Worm (Caenorhabditis elegans): ENCODE measurements around the gene tbc-14.

tbc-14 gene

DNA sequence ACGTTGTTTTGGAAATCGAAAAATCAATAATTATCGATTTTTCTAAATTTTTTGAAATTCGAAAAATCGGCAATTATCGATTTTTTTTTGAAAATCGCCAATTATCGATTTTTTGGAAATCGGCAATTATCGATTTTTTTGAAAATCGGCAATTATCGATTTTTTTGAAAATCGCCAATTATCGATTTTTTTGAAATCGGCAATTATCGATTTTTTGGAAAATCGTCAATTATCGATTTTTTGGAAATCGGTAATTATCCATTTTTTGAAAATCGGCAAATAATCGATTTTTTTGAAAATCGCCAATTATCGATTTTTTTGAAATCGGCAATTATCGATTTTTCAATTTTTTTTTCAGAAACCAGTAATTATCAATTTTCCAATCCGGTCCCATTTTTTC is 33.3 kb downstream of the tbc-14 start:
- TF ChIP-seq nhr-76 (tag; optimal IDR thresholded peaks at IDR 0.05) = no peak
- no peak for TF ChIP-seq nhr-12 (tag; optimal IDR thresholded peaks at IDR 0.05)
- peak; percentile 90 for TF ChIP-seq ceh-43 (GFP tag; optimal IDR thresholded peaks at IDR 0.05)
- TF ChIP-seq ceh-39 (tag; optimal IDR thresholded peaks at IDR 0.05) = peak; percentile 14

DNA sequence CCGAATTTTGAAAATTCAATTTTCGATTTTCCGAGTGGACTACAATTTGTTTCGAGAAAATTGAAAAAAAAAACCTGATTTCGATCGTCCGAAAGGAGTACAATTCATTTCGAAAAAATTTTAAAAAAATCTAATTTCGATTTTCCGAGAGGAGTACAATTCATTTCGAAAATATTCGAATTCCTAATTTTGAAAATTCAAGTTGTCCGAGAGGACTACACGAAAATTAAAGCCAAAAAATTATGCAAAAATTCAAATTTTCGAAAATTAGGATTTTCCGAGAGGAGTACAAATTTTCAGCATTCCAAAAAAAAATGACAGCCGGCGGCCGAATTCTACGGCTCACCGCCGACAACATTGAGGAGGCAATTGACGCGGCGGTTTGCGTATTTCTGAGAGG is 35.1 kb downstream of the tbc-14 start, which contains the start of gene Y48C3A.18:
Gene Y48C3A.18 (plus strand): TSS at position 301 of the 400 bp plus-strand sequence.
- TF ChIP-seq cnd-1 (tag; optimal IDR thresholded peaks at IDR 0.05) (no peak), lsy-2 (tag; optimal IDR thresholded peaks at IDR 0.05) (no peak), elt-1 (tag; optimal IDR thresholded peaks at IDR 0.05; ENCODE audit: borderline replicate concordance, insufficient read depth) (no peak)

DNA sequence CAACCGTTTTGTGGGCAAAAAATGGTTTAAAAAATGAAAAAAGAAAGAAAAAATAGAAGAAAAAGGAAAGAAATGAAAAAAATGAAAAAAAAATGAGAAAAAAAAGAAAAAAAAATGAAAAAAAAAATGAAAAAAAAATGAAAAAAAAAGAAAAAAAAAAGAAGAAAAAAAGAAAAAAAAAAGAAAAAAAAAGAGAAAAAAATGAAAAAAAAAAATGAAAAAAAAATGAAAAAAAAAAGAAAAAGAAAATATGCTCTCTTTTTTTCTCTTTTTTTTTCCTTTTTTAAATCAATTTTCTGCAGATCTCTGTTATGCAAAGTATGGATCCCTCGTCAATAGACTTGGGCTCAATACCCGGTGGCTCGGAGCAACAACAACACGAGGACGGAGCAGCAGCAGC is 41.6 kb downstream of the tbc-14 start, which contains the start of gene efl-2:
Gene efl-2 (plus strand): TSS at position 301 of the 400 bp plus-strand sequence.
- TF ChIP-seq hlh-1 (tag; optimal IDR thresholded peaks at IDR 0.05) (no peak), ham-2 (GFP tag; optimal IDR thresholded peaks at IDR 0.05) (no peak), ceh-83 (GFP tag; optimal IDR thresholded peaks at IDR 0.05) (no peak), tbx-8 (GFP tag; optimal IDR thresholded peaks at IDR 0.05) (no peak)

DNA sequence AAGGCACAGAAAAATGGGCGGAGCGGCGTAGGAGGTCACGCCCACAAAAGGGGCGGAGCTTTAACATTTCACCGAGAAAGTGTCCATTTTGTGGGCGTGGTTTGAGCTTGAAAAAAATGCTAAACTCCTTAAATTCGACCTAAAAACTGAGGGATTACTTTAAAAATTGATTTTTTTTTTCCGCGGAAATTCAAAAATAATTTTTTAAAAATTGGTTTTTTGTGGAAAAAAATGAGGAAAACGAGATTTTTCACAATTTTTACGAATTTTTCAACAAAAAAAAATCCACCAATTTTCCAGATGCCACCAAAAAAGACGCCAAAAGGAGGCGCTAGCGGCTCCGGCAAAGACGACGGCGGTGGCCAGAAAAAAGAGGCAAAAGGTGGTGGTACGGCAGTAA is 44.7 kb downstream of the tbc-14 start, which contains the start of gene pinn-4:
Gene pinn-4 (plus strand): TSS at position 301 of the 400 bp plus-strand sequence.
- TF ChIP-seq unc-39 (tag; optimal IDR thresholded peaks at IDR 0.05) (no peak), mls-2 (tag; optimal IDR thresholded peaks at IDR 0.05) (no peak), hlh-1 (tag; optimal IDR thresholded peaks at IDR 0.05) (no peak), snpc-4 (tag; optimal IDR thresholded peaks at IDR 0.05) (no peak), ceh-43 (GFP tag; optimal IDR thresholded peaks at IDR 0.05) (no peak), elt-1 (tag; optimal IDR thresholded peaks at IDR 0.05; ENCODE audit: borderline replicate concordance, insufficient read depth) (no peak), mep-1 (tag; optimal IDR thresholded peaks at IDR 0.05) (no peak), sptf-1 (tag; optimal IDR thresholded peaks at IDR 0.05) (no peak), M03D4.4 (tag; optimal IDR thresholded peaks at IDR 0.05) (no peak)

DNA sequence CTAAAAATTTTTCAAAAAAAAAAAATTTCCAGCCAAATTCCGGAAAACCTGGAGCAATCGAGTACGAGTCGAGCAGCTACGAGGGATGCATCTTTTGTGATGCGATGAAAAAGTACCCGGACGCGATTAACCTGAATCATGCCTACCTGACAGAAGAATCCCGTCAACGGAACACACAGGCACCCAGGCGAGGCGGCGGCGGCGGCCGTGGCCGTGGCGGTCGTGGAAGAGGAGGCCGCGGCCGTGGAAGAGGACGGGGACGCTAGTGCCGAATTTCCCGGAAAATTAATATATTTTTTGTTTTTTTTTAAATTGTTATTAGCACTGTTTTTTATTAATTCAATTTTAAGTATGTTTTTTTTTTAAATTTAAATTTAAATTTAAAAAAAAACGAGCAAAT is 45.8 kb downstream of the tbc-14 start:
- TF ChIP-seq mab-5 (tag; optimal IDR thresholded peaks at IDR 0.05) (no peak), elt-3 (tag; optimal IDR thresholded peaks at IDR 0.05) (no peak), ceh-83 (GFP tag; optimal IDR thresholded peaks at IDR 0.05) (no peak), lsy-2 (tag; optimal IDR thresholded peaks at IDR 0.05) (no peak), flh-1 (GFP tag; optimal IDR thresholded peaks at IDR 0.05) (no peak), nhr-76 (tag; optimal IDR thresholded peaks at IDR 0.05) (no peak), sptf-1 (tag; optimal IDR thresholded peaks at IDR 0.05) (no peak), pha-4 (tag; optimal IDR thresholded peaks at IDR 0.05) (no peak), drap-1 (GFP tag; optimal IDR thresholded peaks at IDR 0.05) (no peak), nhr-28 (tag; optimal IDR thresholded peaks at IDR 0.05) (no peak), nhr-237 (tag; optimal IDR thresholded peaks at IDR 0.05) (no peak), cnd-1 (tag; optimal IDR thresholded peaks at IDR 0.05) (no peak), ceh-43 (GFP tag; optimal IDR thresholded peaks at IDR 0.05) (no peak), hlh-1 (tag; optimal IDR thresholded peaks at IDR 0.05) (no peak), M03D4.4 (tag; optimal IDR thresholded peaks at IDR 0.05) (no peak), nhr-2 (tag; optimal IDR thresholded peaks at IDR 0.05) (no peak), lin-13 (tag; optimal IDR thresholded peaks at IDR 0.05) (no peak), mep-1 (tag; optimal IDR thresholded peaks at IDR 0.05) (no peak), sem-2 (GFP tag; optimal IDR thresholded peaks at IDR 0.05) (no peak), tbx-8 (GFP tag; optimal IDR thresholded peaks at IDR 0.05) (no peak)

DNA sequence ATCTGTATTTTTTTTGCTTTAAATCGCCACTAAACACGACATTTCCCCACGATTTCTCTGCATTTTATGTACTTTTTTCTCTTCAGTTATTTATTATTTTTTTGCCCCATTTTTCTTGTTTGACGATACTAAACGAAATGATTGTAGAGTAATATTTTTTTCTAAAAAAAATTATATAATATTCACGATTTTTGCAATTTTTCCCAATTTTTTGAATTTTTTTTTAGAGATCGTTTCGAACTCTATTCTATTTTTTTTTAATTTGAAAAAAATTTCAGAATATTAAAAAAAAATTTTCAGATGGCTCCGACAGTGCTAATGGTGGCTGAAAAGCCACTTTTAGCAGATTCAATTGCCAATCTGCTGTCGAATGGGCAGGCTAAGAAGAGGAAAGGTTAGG is 57.9 kb downstream of the tbc-14 start, which contains the start of gene Y48C3A.14:
Gene Y48C3A.14 (plus strand): TSS at position 301 of the 400 bp plus-strand sequence.
- TF ChIP-seq lin-13 (tag; optimal IDR thresholded peaks at IDR 0.05) (no peak), zip-8 (tag; optimal IDR thresholded peaks at IDR 0.05) (no peak), unc-39 (tag; optimal IDR thresholded peaks at IDR 0.05) (no peak), tbx-8 (GFP tag; optimal IDR thresholded peaks at IDR 0.05) (no peak), lin-32 (GFP tag; optimal IDR thresholded peaks at IDR 0.05) (no peak), cnd-1 (tag; optimal IDR thresholded peaks at IDR 0.05) (no peak), flh-1 (GFP tag; optimal IDR thresholded peaks at IDR 0.05) (no peak), ceh-43 (GFP tag; optimal IDR thresholded peaks at IDR 0.05) (no peak), ztf-11 (tag; optimal IDR thresholded peaks at IDR 0.05) (no peak), elt-1 (tag; optimal IDR thresholded peaks at IDR 0.05; ENCODE audit: borderline replicate concordance, insufficient read depth) (no peak), mls-2 (tag; optimal IDR thresholded peaks at IDR 0.05) (no peak), elt-3 (tag; optimal IDR thresholded peaks at IDR 0.05) (no peak), nhr-76 (tag; optimal IDR thresholded peaks at IDR 0.05) (no peak), nhr-28 (tag; optimal IDR thresholded peaks at IDR 0.05) (no peak)
